Worm (Caenorhabditis elegans): ENCODE data around the gene srv-25.

srv-25 gene

DNA sequence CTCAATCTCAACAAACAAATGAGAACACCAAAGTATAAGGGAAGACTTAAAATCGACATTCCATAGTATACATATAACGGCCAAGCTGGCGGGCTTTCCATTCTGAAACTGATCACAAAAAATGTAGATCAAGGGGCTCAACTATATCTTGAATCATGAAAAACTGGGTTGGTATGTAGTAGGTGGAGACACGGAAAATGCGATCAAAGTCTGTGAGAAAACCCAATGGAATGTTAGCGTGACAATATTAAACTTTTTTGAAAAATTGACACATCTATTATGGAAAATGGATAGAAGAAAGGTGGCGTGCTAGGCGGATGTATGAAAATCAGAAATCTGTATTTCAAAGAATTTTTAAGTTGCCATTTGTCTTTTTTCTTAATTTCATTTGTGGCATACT is 40.3 kb downstream of the srv-25 start, which contains the start of gene srv-28:
TSS of gene srv-28 (minus strand) at position 101 of the 400 bp plus-strand sequence.
- TF ChIP-seq nhr-27 (tag; optimal IDR thresholded peaks at IDR 0.05), result no peak
- TF ChIP-seq Y53F4B.3 (GFP tag; IDR thresholded peaks at IDR 0.05), result no peak
- no peak for TF ChIP-seq atf-7 (tag; optimal IDR thresholded peaks at IDR 0.05)
- no peak for TF ChIP-seq T07F8.4 (tag; optimal IDR thresholded peaks at IDR 0.05)
- TF ChIP-seq unc-62 (GFP tag; optimal IDR thresholded peaks at IDR 0.05), result no peak
- TF ChIP-seq K11D2.4 (GFP tag; IDR thresholded peaks at IDR 0.05), result no peak
- TF ChIP-seq tlf-1 (GFP tag; optimal IDR thresholded peaks at IDR 0.05), result no peak
- TF ChIP-seq rec-8 (tag; optimal IDR thresholded peaks at IDR 0.05), result no peak
- no peak for TF ChIP-seq B0035.1 (tag; optimal IDR thresholded peaks at IDR 0.05)
- no peak for TF ChIP-seq lin-54 (GFP tag; optimal IDR thresholded peaks at IDR 0.05)
- TF ChIP-seq F52B5.7 (tag; optimal IDR thresholded peaks at IDR 0.05), result no peak
- no peak for TF ChIP-seq nhr-80 (tag; optimal IDR thresholded peaks at IDR 0.05)
- TF ChIP-seq let-607 (tag; optimal IDR thresholded peaks at IDR 0.05), result no peak
- TF ChIP-seq Y95B8A.8 (GFP tag; IDR thresholded peaks at IDR 0.05), result no peak

- TF ChIP-seq mes-4 (tag; optimal IDR thresholded peaks at IDR 0.05) (no peak), let-607 (tag; optimal IDR thresholded peaks at IDR 0.05) (no peak), F49E8.2 (tag; optimal IDR thresholded peaks at IDR 0.05; ENCODE audit: insufficient read depth) (no peak), F39B2.1 (GFP tag; IDR thresholded peaks at IDR 0.05) (no peak), F23B12.7 (tag; optimal IDR thresholded peaks at IDR 0.05; ENCODE audit: insufficient read depth) (no peak), F33H1.4 (GFP tag; IDR thresholded peaks at IDR 0.05) (no peak), akir-1 (GFP tag; optimal IDR thresholded peaks at IDR 0.05) (no peak), Y95B8A.8 (GFP tag; IDR thresholded peaks at IDR 0.05) (no peak), F52B5.7 (tag; optimal IDR thresholded peaks at IDR 0.05) (no peak), ztf-18 (tag; optimal IDR thresholded peaks at IDR 0.05) (no peak), mcd-1 (GFP tag; IDR thresholded peaks at IDR 0.05) (no peak), ceh-91 (GFP tag; IDR thresholded peaks at IDR 0.05) (no peak), rec-8 (tag; optimal IDR thresholded peaks at IDR 0.05) (no peak)
Observed at ce11 chrIV:6259732-6260131, 43.8 kb downstream of the srv-25 start, which contains the start of gene nlp-16. nlp-16 (minus strand) TSS chrIV:6259832.

DNA sequence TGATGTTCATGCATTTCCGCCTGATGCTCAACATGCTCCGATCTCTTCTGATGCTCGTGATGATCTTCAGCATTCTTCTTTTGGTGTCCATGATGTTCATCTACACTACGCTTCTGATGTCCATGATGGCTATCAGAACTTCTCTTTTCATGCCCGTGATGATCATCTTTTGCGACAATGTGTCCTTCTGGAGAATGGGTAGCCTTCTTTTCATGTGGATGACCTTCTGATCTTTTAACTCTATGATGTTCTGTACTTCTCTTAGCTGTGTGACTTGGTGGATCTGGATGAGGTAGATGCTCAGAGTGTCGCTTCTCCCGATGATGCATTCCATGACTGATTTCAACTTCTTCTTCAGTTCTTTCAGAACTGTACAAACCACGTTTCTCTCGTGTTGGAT is 44.6 kb downstream of the srv-25 start:
- TF ChIP-seq nfyb-1 (GFP tag; IDR thresholded peaks at IDR 0.05), result no peak
- TF ChIP-seq madf-3 (GFP tag; IDR thresholded peaks at IDR 0.05), result 0 out of 2 replicates have a peak, but pooled peaks have one; percentile 52
- TF ChIP-seq ceh-79 (tag; optimal IDR thresholded peaks at IDR 0.05), result no peak
- no peak for TF ChIP-seq ccch-3 (GFP tag; optimal IDR thresholded peaks at IDR 0.05)
- TF ChIP-seq snpc-4 (GFP tag; optimal IDR thresholded peaks at IDR 0.05), result no peak
- TF ChIP-seq snpc-4 (tag; optimal IDR thresholded peaks at IDR 0.05), result no peak

ce11 chrIV:6254635-6255034 is 48.9 kb downstream of the srv-25 start, which contains the start of gene T13A10.64:
T13A10.64 (plus strand) TSS chrIV:6254935.
- TF ChIP-seq akir-1 (GFP tag; optimal IDR thresholded peaks at IDR 0.05) (no peak), ZK185.1 (tag; optimal IDR thresholded peaks at IDR 0.05; ENCODE audit: poor library complexity, severe bottlenecking) (no peak), Y95B8A.8 (GFP tag; IDR thresholded peaks at IDR 0.05) (no peak), chd-7 (tag; optimal IDR thresholded peaks at IDR 0.05) (no peak), zfh-2 (GFP tag; conservative IDR thresholded peaks at IDR 0.05) (no peak), lin-26 (GFP tag; IDR thresholded peaks at IDR 0.05) (no peak), gei-17 (GFP tag; optimal IDR thresholded peaks at IDR 0.05) (no peak), sptf-2 (GFP tag; optimal IDR thresholded peaks at IDR 0.05) (no peak), let-607 (tag; optimal IDR thresholded peaks at IDR 0.05) (no peak), D2030.7 (GFP tag; IDR thresholded peaks at IDR 0.05) (no peak), zim-3 (tag; optimal IDR thresholded peaks at IDR 0.05) (no peak), aptf-2 (GFP tag; conservative IDR thresholded peaks at IDR 0.05) (no peak), unc-130 (GFP tag; optimal IDR thresholded peaks at IDR 0.05) (no peak), mcd-1 (GFP tag; IDR thresholded peaks at IDR 0.05) (no peak), madf-6 (GFP tag; IDR thresholded peaks at IDR 0.05) (no peak), B0035.1 (tag; optimal IDR thresholded peaks at IDR 0.05) (no peak), let-526 (GFP tag; IDR thresholded peaks at IDR 0.05) (no peak), snpc-3.4 (tag; optimal IDR thresholded peaks at IDR 0.05) (no peak), ama-1 (optimal IDR thresholded peaks at IDR 0.05) (no peak), ama-1 (GFP tag; optimal IDR thresholded peaks at IDR 0.05) (no peak)

Data from whole organism, young adult.